Worm (Caenorhabditis elegans): Measurements from ENCODE around the gene rps-18.
A peak's percentile ranks its signal among the peaks of the same experiment; 100 is the strongest.

Gene rps-18

ce11 chrIV:14874926-14875570 lies 49.6 kb downstream of the rps-18 start:
- peak; percentile 72 for TF ChIP-seq nhr-237 (tag; optimal IDR thresholded peaks at IDR 0.05)
- TF ChIP-seq pha-4 (tag; optimal IDR thresholded peaks at IDR 0.05), result peak; percentile 95
- no peak for TF ChIP-seq ceh-39 (tag; optimal IDR thresholded peaks at IDR 0.05)
- peak; percentile 30 for TF ChIP-seq ces-1 (GFP tag; optimal IDR thresholded peaks at IDR 0.05)
- no peak for TF ChIP-seq snpc-4 (tag; optimal IDR thresholded peaks at IDR 0.05)
- TF ChIP-seq drap-1 (GFP tag; optimal IDR thresholded peaks at IDR 0.05), result peak; percentile 37
- TF ChIP-seq unc-120 (tag; optimal IDR thresholded peaks at IDR 0.05; ENCODE audit: poor library complexity, severe bottlenecking), result peak; percentile 11
- peak; percentile 13 for TF ChIP-seq ham-2 (GFP tag; optimal IDR thresholded peaks at IDR 0.05)
- TF ChIP-seq M03D4.4 (tag; optimal IDR thresholded peaks at IDR 0.05), result peak; percentile 6
- no peak for TF ChIP-seq blmp-1 (tag; optimal IDR thresholded peaks at IDR 0.05)
